Worm (Caenorhabditis elegans) whole organism, L3 larva: ENCODE data around the gene agmo-1.

Experiments
- ZK546.5 ChIP-seq: sonication (generic microtip); optimal IDR thresholded peaks from 2 replicates; lab custom pipeline; 2017; ENCODE audit warnings: missing biosample characterization, missing genetic modification characterization
- aly-2 ChIP-seq: fragments of 150-350 bp; optimal IDR thresholded peaks from 2 replicates; lab custom pipeline; 2014; ENCODE audit warnings: missing biosample characterization, missing genetic modification characterization
- ama-1 ChIP-seq: fragments of 150-350 bp; optimal IDR thresholded peaks from 2 replicates; lab custom pipeline; 2018
- ceh-16 ChIP-seq: sonication (generic microtip); optimal IDR thresholded peaks from 2 replicates; lab custom pipeline; 2017; ENCODE audit warnings: missing biosample characterization, missing genetic modification characterization
- ceh-28 ChIP-seq: fragments of 150-350 bp; optimal IDR thresholded peaks from 2 replicates; lab custom pipeline; 2014; ENCODE audit warnings: missing biosample characterization, missing genetic modification reagents, missing genetic modification characterization
- ceh-82 ChIP-seq: fragments of 150-350 bp; optimal IDR thresholded peaks from 2 replicates; lab custom pipeline; 2014; ENCODE audit warnings: missing biosample characterization, missing genetic modification characterization
- ceh-9 ChIP-seq: sonication (generic microtip); optimal IDR thresholded peaks from 2 replicates; lab custom pipeline; 2018; ENCODE audit warnings: missing biosample characterization, missing genetic modification characterization
- daf-12 ChIP-seq: fragments of 150-350 bp; optimal IDR thresholded peaks from 2 replicates; lab custom pipeline; 2014; ENCODE audit warnings: missing biosample characterization, missing genetic modification reagents, missing genetic modification characterization
- egl-27 ChIP-seq: sonication (generic microtip); optimal IDR thresholded peaks from 4 replicates; lab custom pipeline; 2017; ENCODE audit warnings: missing biosample characterization, missing genetic modification reagents, missing genetic modification characterization
- egl-5 ChIP-seq: fragments of 150-350 bp; optimal IDR thresholded peaks from 2 replicates; lab custom pipeline; 2017; ENCODE audit warnings: missing biosample characterization, missing genetic modification reagents, missing genetic modification characterization, inconsistent platforms
- elt-1 ChIP-seq: fragments of 150-350 bp; optimal IDR thresholded peaks from 2 replicates; lab custom pipeline; 2014; ENCODE audit warnings: missing biosample characterization, missing genetic modification characterization
- elt-3 ChIP-seq, 3 experiments: fragments of 150-350 bp in 1 of 3; sonication (generic microtip) in 2 of 3; optimal IDR thresholded peaks; 2 replicates in 2 of 3; 4 replicates in 1 of 3; lab custom pipeline; 2014 to 2017; ENCODE audit warnings: missing biosample characterization in 3 of 3, missing genetic modification characterization in 3 of 3
- eor-1 ChIP-seq, 2 experiments: fragments of 150-350 bp; optimal IDR thresholded peaks; 2 replicates each; lab custom pipeline; 2014 to 2018; ENCODE audit warnings: missing biosample characterization in 2 of 2, missing genetic modification characterization in 2 of 2
- fkh-10 ChIP-seq: sonication (generic microtip); optimal IDR thresholded peaks from 2 replicates; lab custom pipeline; 2017; ENCODE audit warnings: missing biosample characterization, missing genetic modification reagents, missing genetic modification characterization
- fkh-2 ChIP-seq: fragments of 150-350 bp; optimal IDR thresholded peaks from 2 replicates; lab custom pipeline; 2014; ENCODE audit warnings: missing biosample characterization, missing genetic modification reagents, missing genetic modification characterization
- hmg-11 ChIP-seq: sonication (generic microtip); optimal IDR thresholded peaks from 2 replicates; lab custom pipeline; 2016; ENCODE audit warnings: missing genetic modification characterization, missing compliant biosample characterization
- jun-1 ChIP-seq: fragments of 150-350 bp; optimal IDR thresholded peaks from 2 replicates; lab custom pipeline; 2014; ENCODE audit warnings: missing biosample characterization, missing genetic modification reagents, missing genetic modification characterization
- lin-15B ChIP-seq: fragments of 150-350 bp; optimal IDR thresholded peaks from 2 replicates; lab custom pipeline; 2014; ENCODE audit warnings: missing biosample characterization, missing genetic modification characterization
- lin-39 ChIP-seq: fragments of 150-350 bp; optimal IDR thresholded peaks from 2 replicates; lab custom pipeline; 2018; ENCODE audit warnings: missing biosample characterization, missing genetic modification reagents, missing genetic modification characterization
- mdl-1 ChIP-seq: fragments of 150-350 bp; optimal IDR thresholded peaks from 2 replicates; lab custom pipeline; 2014; ENCODE audit warnings: missing biosample characterization, missing genetic modification characterization
- mml-1 ChIP-seq: fragments of 150-350 bp; sonication (generic microtip); optimal IDR thresholded peaks from 3 replicates; lab custom pipeline; 2014; ENCODE audit warnings: missing biosample characterization, missing genetic modification characterization
- nfya-1 ChIP-seq: sonication (generic microtip); optimal IDR thresholded peaks from 2 replicates; lab custom pipeline; 2017; ENCODE audit warnings: missing genetic modification characterization, mild to moderate bottlenecking, missing compliant biosample characterization, antibody characterized with exemption, moderate library complexity; ENCODE audit not compliant: insufficient read depth
- nhr-11 ChIP-seq: fragments of 150-350 bp; optimal IDR thresholded peaks from 2 replicates; lab custom pipeline; 2014; ENCODE audit warnings: missing biosample characterization, missing genetic modification characterization
- nhr-12 ChIP-seq: fragments of 150-350 bp; optimal IDR thresholded peaks from 2 replicates; lab custom pipeline; 2014; ENCODE audit warnings: missing biosample characterization, missing genetic modification characterization
- nhr-23 ChIP-seq: fragments of 150-350 bp; optimal IDR thresholded peaks from 2 replicates; lab custom pipeline; 2014; ENCODE audit warnings: missing biosample characterization, missing genetic modification reagents, missing genetic modification characterization
- nhr-237 ChIP-seq: fragments of 150-350 bp; optimal IDR thresholded peaks from 2 replicates; lab custom pipeline; 2014; ENCODE audit warnings: missing biosample characterization, missing genetic modification characterization
- nhr-25 ChIP-seq: sonication (generic microtip); optimal IDR thresholded peaks from 2 replicates; lab custom pipeline; 2017; ENCODE audit warnings: missing biosample characterization, missing genetic modification characterization
- nhr-28 ChIP-seq: fragments of 150-350 bp; optimal IDR thresholded peaks from 2 replicates; lab custom pipeline; 2014; ENCODE audit warnings: missing biosample characterization, missing genetic modification characterization
- nhr-43 ChIP-seq: sonication (generic microtip); optimal IDR thresholded peaks from 2 replicates; lab custom pipeline; 2016; ENCODE audit warnings: mild to moderate bottlenecking, missing genetic modification characterization, missing compliant biosample characterization; ENCODE audit not compliant: poor library complexity, severe bottlenecking
- nhr-67 ChIP-seq: fragments of 150-350 bp; optimal IDR thresholded peaks from 2 replicates; lab custom pipeline; 2014; ENCODE audit warnings: missing biosample characterization, missing genetic modification characterization
- nhr-77 ChIP-seq: fragments of 150-350 bp; optimal IDR thresholded peaks from 2 replicates; lab custom pipeline; 2014; ENCODE audit warnings: missing biosample characterization, missing genetic modification characterization
- pha-4 ChIP-seq: fragments of 150-350 bp; optimal IDR thresholded peaks from 2 replicates; lab custom pipeline; 2014; ENCODE audit warnings: missing biosample characterization, missing genetic modification reagents, missing genetic modification characterization
- pqm-1 ChIP-seq: fragments of 150-350 bp; optimal IDR thresholded peaks from 2 replicates; lab custom pipeline; 2017; ENCODE audit warnings: missing biosample characterization, missing genetic modification characterization, inconsistent platforms
- skn-1 ChIP-seq: fragments of 150-350 bp; optimal IDR thresholded peaks from 2 replicates; lab custom pipeline; 2014; ENCODE audit warnings: missing biosample characterization, missing genetic modification characterization
- tbx-2 ChIP-seq: sonication (generic microtip); optimal IDR thresholded peaks from 2 replicates; lab custom pipeline; 2016; ENCODE audit warnings: mild to moderate bottlenecking, missing genetic modification characterization, missing compliant biosample characterization
- unc-62 ChIP-seq: fragments of 150-350 bp; sonication (generic microtip); optimal IDR thresholded peaks from 4 replicates; lab custom pipeline; 2014; ENCODE audit warnings: missing biosample characterization, missing genetic modification reagents, missing genetic modification characterization
- zag-1 ChIP-seq: fragments of 150-350 bp; optimal IDR thresholded peaks from 2 replicates; lab custom pipeline; 2014; ENCODE audit warnings: missing biosample characterization, missing genetic modification characterization
- ztf-11 ChIP-seq: fragments of 150-350 bp; optimal IDR thresholded peaks from 2 replicates; lab custom pipeline; 2014; ENCODE audit warnings: missing biosample characterization, missing genetic modification characterization

Gene agmo-1

DNA sequence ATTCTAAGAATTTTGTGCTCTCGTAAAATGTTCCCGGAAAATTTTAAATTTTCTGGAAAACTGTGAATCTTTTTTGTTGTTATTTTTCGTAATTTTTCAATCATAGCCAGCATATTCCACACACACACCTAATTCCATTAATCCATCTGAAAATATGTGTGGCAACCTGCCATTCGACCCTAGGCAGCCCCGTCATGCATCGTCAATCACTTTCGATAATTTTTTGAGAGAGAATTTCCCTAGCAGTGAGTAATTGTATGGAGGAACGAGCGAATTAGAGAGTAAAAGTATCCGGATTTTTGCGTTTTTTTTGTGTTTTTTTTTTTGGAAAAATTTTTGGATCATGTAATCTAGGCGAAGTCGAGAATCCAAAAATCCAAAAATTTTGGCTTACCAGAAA lies 14.8 kb upstream of the agmo-1 start, which contains the start of gene BE10.4:
Gene BE10.4 (plus strand): TSS at position 301 of the 400 bp plus-strand sequence.
- TF ChIP-seq nhr-237 (tag; lab: Kevin White, UChicago) (no peak), nhr-28 (tag; lab: Kevin White, UChicago) (no peak), jun-1 (tag; lab: Kevin White, UChicago) (no peak), pqm-1 (tag; lab: Kevin White, UChicago) (no peak), tbx-2 (no peak), pha-4 (tag; lab: Kevin White, UChicago) (no peak), nhr-25 (tag; lab: Kevin White, UChicago) (no peak), lin-39 (tag; lab: Kevin White, UChicago) (no peak), aly-2 (tag; lab: Kevin White, UChicago) (no peak), mdl-1 (tag; lab: Kevin White, UChicago) (no peak), mml-1 (tag; lab: Kevin White, UChicago) (no peak), ama-1 (no peak)

DNA sequence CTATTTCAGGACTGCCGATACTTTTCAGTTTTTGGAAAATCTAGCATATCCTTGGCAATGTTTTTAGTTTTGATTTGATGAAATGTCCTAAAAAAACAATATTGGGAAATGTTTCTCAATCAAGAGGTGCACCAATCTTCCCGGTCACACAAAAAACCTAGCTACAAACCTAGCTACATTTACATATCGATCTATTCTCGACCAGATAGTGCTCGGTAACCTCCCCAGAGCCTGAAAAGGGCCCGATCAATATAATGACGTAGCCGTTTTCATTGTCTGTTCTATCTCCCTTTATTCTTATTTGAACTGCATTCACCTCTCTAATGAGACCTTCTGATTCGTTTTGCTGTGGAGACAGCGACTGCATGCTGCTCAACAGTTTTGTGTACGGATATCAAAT lies 9.4 kb upstream of the agmo-1 start, which contains the start of gene BE10.3:
Gene BE10.3 (plus strand): TSS at position 301 of the 400 bp plus-strand sequence.
- TF ChIP-seq fkh-10 (GFP tag; lab: Kevin White, UChicago) (no peak), ceh-82 (tag; lab: Kevin White, UChicago) (no peak), ZK546.5 (tag; lab: Kevin White, UChicago) (no peak), hmg-11 (tag; lab: Kevin White, UChicago) (no peak), fkh-2 (tag; lab: Kevin White, UChicago) (no peak), nhr-25 (tag; lab: Kevin White, UChicago) (no peak), ztf-11 (tag; lab: Kevin White, UChicago) (no peak), nhr-67 (no peak), lin-15B (tag; lab: Kevin White, UChicago) (no peak), nfya-1 (tag; lab: Kevin White, UChicago) (no peak), pha-4 (tag; lab: Kevin White, UChicago) (no peak), nhr-28 (tag; lab: Kevin White, UChicago) (no peak), daf-12 (tag; lab: Kevin White, UChicago) (no peak), egl-5 (tag; lab: Kevin White, UChicago) (no peak), ceh-16 (tag; lab: Kevin White, UChicago) (no peak), egl-27 (no peak), nhr-77 (no peak), nhr-43 (tag; lab: Kevin White, UChicago) (no peak), elt-3 (tag; optimal IDR thresholded peaks at IDR 0.05; lab: Kevin White, UChicago) (no peak)

DNA sequence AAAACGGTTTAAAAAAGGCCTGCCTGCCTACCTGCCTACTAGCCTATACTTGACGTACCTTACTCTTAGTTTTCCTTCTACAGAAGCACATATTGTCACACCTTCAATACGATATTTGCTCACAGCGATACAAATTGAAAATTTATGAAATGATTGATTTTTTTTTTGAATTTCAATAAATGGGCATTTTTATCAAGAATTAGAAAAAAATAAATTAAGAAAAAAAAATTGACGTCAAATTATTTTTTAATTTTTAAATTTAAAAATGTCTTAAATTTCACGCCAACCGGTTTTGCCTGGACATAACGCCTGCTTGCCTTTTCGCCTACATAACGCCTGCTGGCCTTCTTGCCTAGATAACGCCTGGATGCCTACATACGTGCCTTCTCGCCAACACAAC lies 8.3 kb upstream of the agmo-1 start, which contains the start of gene BE10.5:
Gene BE10.5 (minus strand): TSS at position 101 of the 400 bp plus-strand sequence.
- TF ChIP-seq elt-3 (tag; optimal IDR thresholded peaks at IDR 0.05; lab: Kevin White, UChicago) = no peak
- TF ChIP-seq hmg-11 (tag; lab: Kevin White, UChicago) = no peak
- TF ChIP-seq egl-27 = no peak
- TF ChIP-seq skn-1 (tag; lab: Kevin White, UChicago) = no peak

DNA sequence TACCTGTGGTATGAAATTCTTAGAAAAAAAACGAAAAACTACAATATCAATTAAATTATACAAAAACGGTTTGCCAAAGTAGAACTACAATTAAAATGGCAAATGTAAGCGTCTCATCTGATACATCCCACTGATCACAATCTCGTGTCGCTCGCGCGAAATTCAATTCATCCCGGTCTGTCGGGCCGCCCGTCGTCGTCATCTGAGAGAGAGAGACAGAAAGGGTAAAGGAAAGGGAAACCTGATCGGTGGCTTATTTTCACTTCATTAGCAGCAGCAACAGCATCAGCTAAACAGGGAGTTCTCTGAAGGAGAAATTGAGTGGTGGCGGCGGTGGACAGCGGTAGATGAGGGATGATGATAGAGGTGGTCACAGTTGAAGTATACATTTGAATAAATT lies 2.2 kb upstream of the agmo-1 start:
- TF ChIP-seq nhr-43 (tag; lab: Kevin White, UChicago) = peak; percentile 16
- no peak for TF ChIP-seq daf-12 (tag; lab: Kevin White, UChicago)
- no peak for TF ChIP-seq nhr-28 (tag; lab: Kevin White, UChicago)
- TF ChIP-seq nhr-12 (tag; lab: Kevin White, UChicago) = no peak
- TF ChIP-seq ceh-16 (tag; lab: Kevin White, UChicago) = no peak
- peak; percentile 28 for TF ChIP-seq nhr-23
- no peak for TF ChIP-seq nhr-237 (tag; lab: Kevin White, UChicago)
- TF ChIP-seq elt-3 (tag; optimal IDR thresholded peaks at IDR 0.05; lab: Kevin White, UChicago) = no peak
- TF ChIP-seq unc-62 (GFP tag; lab: Kevin White, UChicago) = no peak
- no peak for TF ChIP-seq hmg-11 (tag; lab: Kevin White, UChicago)
- no peak for TF ChIP-seq eor-1 (tag; optimal IDR thresholded peaks at IDR 0.05; lab: Kevin White, UChicago)
- no peak for TF ChIP-seq ceh-28 (tag; lab: Kevin White, UChicago)
- TF ChIP-seq fkh-2 (tag; lab: Kevin White, UChicago) = no peak
- no peak for TF ChIP-seq aly-2 (tag; lab: Kevin White, UChicago)
- no peak for TF ChIP-seq tbx-2
- no peak for TF ChIP-seq ceh-9 (tag; lab: Kevin White, UChicago)
- no peak for TF ChIP-seq nhr-11
- peak; percentile 21 for TF ChIP-seq lin-15B (tag; lab: Kevin White, UChicago)
- no peak for TF ChIP-seq zag-1 (tag; lab: Kevin White, UChicago)
- TF ChIP-seq egl-5 (tag; lab: Kevin White, UChicago) = no peak
- no peak for TF ChIP-seq nfya-1 (tag; lab: Kevin White, UChicago)
- TF ChIP-seq nhr-25 (tag; lab: Kevin White, UChicago) = peak; percentile 75
- peak; percentile 14 for TF ChIP-seq elt-1
- TF ChIP-seq, all 47 proteins: peak for 5
